Worm (Caenorhabditis elegans) whole organism, L4/young adult: ENCODE measurements around the gene srh-89.

ENCODE experiments used
- W03F9.2 ChIP-seq: fragments of 150-350 bp; optimal IDR thresholded peaks from 2 replicates; lab custom pipeline; 2014; ENCODE audit warnings: missing biosample characterization, missing genetic modification characterization
- dao-5 ChIP-seq: sonication (generic microtip); optimal IDR thresholded peaks from 2 replicates; lab custom pipeline; 2016; ENCODE audit warnings: missing genotype, missing genetic modification characterization, moderate library complexity, missing compliant biosample characterization
- him-1 ChIP-seq: sonication (generic microtip); optimal IDR thresholded peaks from 2 replicates; lab custom pipeline; 2016; ENCODE audit warnings: missing genotype, missing genetic modification reagents, missing genetic modification characterization, missing compliant biosample characterization

DNA sequence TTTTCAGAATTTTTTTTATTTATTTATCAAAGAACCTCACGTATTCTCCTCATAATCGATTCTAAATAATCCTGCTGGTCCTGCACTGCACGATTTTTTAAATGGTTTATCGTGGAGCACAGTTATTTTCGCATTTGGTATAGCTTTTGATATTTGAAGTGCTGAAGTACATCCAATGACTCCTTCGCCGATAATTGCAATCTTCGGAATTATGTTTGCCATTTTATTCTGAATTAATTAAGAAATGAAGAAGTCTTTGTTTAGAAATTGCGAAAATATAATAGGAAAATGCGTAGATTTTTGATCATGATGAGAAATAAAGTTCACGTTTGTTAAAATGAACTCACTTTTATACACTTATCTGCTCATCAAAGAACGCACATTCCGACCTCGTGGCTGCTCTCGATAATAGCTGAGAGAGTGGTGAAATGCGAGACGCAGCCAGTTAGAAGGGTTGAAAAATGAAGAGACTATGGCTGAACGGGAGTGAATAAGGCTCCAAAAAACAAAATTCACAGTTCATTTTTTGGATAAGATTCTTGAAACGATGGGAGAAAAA is 29.7 kb downstream of the srh-89 start:
- TF ChIP-seq dao-5 (tag; lab: Kevin White, UChicago): no peak
- TF ChIP-seq him-1 (tag; lab: Kevin White, UChicago): no peak
- TF ChIP-seq W03F9.2 (tag; lab: Kevin White, UChicago): peak; percentile 0
